Fruit fly (Drosophila melanogaster) Kc167 (cell line): ENCODE measurements around the gene CG10097.
A peak's percentile ranks its signal among the peaks of the same experiment; 100 is the strongest.

Experiments
- Myc ChIP-seq: fragments of >200 bp; optimal IDR thresholded peaks from 2 replicates; lab custom pipeline; 2017; ENCODE audit warnings: missing external identifiers
- Sin3A ChIP-seq: fragments of >200 bp; optimal IDR thresholded peaks from 2 replicates; lab custom pipeline; 2018; ENCODE audit warnings: missing external identifiers
- h ChIP-seq: fragments of >200 bp; optimal IDR thresholded peaks from 3 replicates; lab custom pipeline; 2018; ENCODE audit warnings: missing external identifiers
- insv ChIP-seq: fragments of >200 bp; optimal IDR thresholded peaks from 3 replicates; lab custom pipeline; 2018; ENCODE audit warnings: missing external identifiers
- psq ChIP-seq: fragments of >200 bp; optimal IDR thresholded peaks from 2 replicates; lab custom pipeline; 2017; ENCODE audit warnings: missing external identifiers
- ttk ChIP-seq: sonication (Bioruptor generic); optimal IDR thresholded peaks from 2 replicates; lab custom pipeline; 2017; ENCODE audit warnings: missing external identifiers

The CG10097 gene

dm6 chr3R:12429120-12429610, 33.4 kb upstream of the CG10097 start, which contains the start of the genes CG5641 and CG5245:
Gene CG5641 (minus strand): TSS chr3R:12429282.
Gene CG5245 (plus strand): TSS chr3R:12429560.
- TF ChIP-seq ttk (lab: Kevin White, UChicago) (no peak), Sin3A (lab: Kevin White, UChicago) (no peak)

DNA sequence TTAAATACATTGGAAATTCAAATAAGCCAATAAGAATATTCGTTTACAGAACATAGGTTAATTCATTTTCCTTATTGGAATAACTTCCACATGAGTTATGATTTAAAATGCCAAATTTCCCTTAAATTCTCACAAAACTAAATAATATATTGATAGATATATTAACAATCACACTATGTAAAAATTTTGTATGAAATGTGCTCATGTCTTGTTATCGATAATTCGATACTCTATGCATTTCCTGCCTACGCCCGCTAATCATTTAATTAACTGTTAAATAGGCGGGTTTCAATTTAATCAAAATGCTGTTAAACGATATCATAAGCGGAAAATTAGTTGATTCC, 30.5 kb upstream of the CG10097 start, which contains the start of gene NANS:
TSS of gene NANS (plus strand) at position 269 of the 344 bp plus-strand sequence.
- TF ChIP-seq psq, result no peak
- no peak for TF ChIP-seq Myc (lab: Kevin White, UChicago)
- TF ChIP-seq ttk (lab: Kevin White, UChicago), result no peak
- TF ChIP-seq insv, result no peak
- TF ChIP-seq Sin3A (lab: Kevin White, UChicago), result no peak
- no peak for TF ChIP-seq h (lab: Kevin White, UChicago)

- TF ChIP-seq h (lab: Kevin White, UChicago), result no peak
- peak; percentile 32 for TF ChIP-seq Sin3A (lab: Kevin White, UChicago)
- TF ChIP-seq insv, result no peak
- TF ChIP-seq psq, result peak; percentile 100
- TF ChIP-seq Myc (lab: Kevin White, UChicago), result no peak
- no peak for TF ChIP-seq ttk (lab: Kevin White, UChicago)
These were observed 29.9 kb upstream of the CG10097 start, which contains the start of gene Pp1-87B for dm6 chr3R:12425510-12426309. Gene Pp1-87B (minus strand): TSS chr3R:12425917.

DNA sequence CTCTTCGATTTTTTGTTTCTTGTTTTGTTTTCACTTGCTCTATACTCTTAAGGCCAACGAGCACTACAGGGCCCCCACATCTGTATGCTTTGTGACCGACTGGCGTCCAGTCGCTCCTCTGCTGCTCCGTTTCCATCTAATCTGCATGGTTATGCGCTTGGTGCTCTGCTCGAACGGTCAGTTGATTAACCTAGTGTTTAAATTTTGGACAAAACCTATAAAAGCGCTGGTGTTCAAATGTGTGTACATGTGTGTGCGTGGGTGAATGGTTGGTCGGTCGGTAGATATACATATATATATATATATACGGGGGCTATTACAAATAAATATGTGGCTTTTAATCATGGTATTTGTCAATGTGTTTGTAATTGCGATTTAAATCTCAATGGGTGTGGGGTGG, 28.2 kb upstream of the CG10097 start:
- TF ChIP-seq insv, result no peak
- TF ChIP-seq h (lab: Kevin White, UChicago), result no peak

DNA sequence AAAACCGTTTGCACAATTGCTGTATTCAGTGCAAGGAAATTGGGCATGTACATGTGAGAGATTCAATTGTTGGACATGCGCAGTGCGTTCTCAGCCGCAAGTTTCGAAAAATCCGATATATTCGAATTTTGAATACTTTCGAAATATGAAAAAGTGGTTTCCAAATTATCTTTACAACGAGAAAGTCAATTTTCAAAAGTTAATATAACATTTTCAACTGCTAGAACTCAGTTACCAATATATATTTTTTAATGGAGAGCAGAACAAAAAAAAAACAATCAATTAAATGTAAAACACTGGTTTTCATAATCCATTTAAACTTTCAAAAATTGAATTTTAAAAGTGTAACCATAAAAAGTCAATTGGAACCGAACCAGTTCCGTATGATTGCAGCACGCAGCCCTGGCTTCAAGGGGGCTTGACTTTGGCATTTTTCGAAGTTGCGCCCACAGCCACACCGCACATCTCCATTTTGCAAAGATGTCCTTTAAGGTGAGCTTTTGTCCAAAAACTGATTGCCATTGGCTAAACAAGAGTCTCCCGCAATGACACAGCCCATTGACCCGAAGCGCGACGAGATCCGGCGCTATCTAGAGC, 26.7 kb upstream of the CG10097 start, which contains the start of the genes Scgbeta and CG17202:
TSS of gene Scgbeta (minus strand) at position 51 of the 597 bp plus-strand sequence.
TSS of gene CG17202 (plus strand) at position 390 of the 597 bp plus-strand sequence.
- no peak for TF ChIP-seq h (lab: Kevin White, UChicago)
- TF ChIP-seq insv, result no peak
- no peak for TF ChIP-seq Myc (lab: Kevin White, UChicago)
- TF ChIP-seq ttk (lab: Kevin White, UChicago), result no peak
- TF ChIP-seq psq, result no peak
- no peak for TF ChIP-seq Sin3A (lab: Kevin White, UChicago)

dm6 chr3R:12413274-12413958, 17.6 kb upstream of the CG10097 start, which contains the start of the genes Dip-C and pps:
Gene Dip-C (minus strand): TSS chr3R:12413759.
Gene pps (plus strand): TSS chr3R:12413828.
- no peak for TF ChIP-seq h (lab: Kevin White, UChicago)
- TF ChIP-seq Sin3A (lab: Kevin White, UChicago), result no peak
- TF ChIP-seq psq, result no peak
- TF ChIP-seq ttk (lab: Kevin White, UChicago), result no peak
- TF ChIP-seq Myc (lab: Kevin White, UChicago), result no peak
- no peak for TF ChIP-seq insv

DNA sequence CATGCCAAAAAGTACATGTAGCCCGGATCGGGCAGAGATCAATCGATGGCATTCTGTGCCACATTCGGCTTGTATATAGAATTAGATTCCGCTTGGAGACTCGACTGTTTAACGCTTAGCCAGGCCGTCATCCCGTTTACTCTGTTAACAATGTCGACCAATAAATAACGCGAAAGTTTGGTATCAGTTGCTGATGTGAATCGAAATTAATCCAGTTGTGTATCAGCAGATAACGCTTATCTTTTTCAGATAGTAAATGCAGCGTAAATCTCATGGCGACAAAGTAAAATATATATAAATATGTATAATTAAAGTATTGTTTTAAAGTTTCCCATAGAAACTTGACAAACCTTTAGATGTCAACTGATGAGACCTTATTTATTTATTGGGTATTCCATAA, 15.7 kb upstream of the CG10097 start:
- no peak for TF ChIP-seq h (lab: Kevin White, UChicago)
- no peak for TF ChIP-seq Myc (lab: Kevin White, UChicago)
- TF ChIP-seq Sin3A (lab: Kevin White, UChicago), result no peak
- no peak for TF ChIP-seq ttk (lab: Kevin White, UChicago)
- TF ChIP-seq insv, result no peak
- TF ChIP-seq psq, result no peak

DNA sequence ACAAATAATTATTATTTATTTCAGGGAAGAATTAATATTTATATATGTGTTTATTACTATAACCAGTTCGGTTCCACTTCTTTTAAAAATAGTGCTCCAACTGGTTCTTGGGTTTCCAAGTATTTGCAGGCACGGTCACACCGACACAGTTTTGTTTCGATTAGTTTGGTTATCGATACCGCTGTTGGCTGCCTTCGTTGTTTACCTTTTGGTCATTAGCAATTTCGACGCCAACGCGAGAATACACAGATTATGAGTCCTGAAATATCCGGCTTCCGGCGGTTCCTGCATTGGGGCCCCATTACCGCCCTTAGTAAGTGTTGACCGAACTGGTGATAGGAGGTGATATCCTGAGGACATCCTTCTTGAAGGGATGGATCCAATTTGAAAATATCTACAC, 12.4 kb upstream of the CG10097 start, which contains the start of gene CG5196:
TSS of gene CG5196 (plus strand) at position 157 of the 400 bp plus-strand sequence.
- TF ChIP-seq h (lab: Kevin White, UChicago) (no peak), insv (no peak), Sin3A (lab: Kevin White, UChicago) (no peak), Myc (lab: Kevin White, UChicago) (no peak), psq (no peak), ttk (lab: Kevin White, UChicago) (no peak)

DNA sequence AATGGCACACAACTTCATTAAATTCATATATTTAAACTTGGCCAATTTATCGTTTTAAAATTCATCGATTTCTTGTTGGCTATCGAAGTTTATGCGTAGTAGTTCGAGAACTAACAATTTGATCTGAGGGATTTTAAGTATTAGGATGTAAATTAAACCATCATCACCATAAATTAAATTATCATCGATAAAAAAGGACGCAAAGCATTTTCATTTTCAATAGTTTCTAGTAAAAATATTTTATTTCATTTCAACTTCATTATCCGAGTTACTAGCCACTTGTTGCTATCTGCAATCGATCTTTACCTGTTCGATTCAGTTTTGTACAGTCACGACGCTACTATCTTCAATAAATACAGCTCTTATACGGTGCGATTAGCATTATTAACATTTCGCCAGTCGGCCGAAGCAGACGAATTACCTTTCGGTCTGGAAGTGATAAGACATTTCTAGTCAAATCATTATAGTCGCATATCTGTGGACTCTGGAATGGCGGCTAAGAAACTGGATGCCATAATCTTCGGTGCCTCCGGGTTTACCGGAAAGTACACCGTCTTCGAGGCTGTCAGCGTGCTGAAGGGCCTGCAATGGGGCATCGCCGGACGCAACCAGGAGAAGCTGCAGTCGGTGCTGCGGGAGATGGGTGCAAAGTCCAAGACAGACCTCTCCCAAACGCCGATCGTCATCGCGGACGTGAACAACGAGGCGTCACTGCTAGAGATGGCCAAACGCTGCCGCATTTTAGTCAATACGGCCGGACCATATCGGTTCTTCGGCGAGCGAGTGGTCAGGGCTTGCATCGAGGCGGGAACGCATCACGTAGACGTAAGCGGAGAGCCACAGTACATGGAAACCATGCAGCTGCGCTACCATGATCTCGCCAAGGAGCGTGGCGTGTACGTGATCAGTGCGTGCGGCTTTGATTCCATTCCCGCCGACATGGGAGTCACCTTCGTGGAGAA, 10.7 kb upstream of the CG10097 start, which contains the start of gene CG5167:
TSS of gene CG5167 (plus strand) at position 298 of the 962 bp plus-strand sequence.
- no peak for TF ChIP-seq psq
- no peak for TF ChIP-seq ttk (lab: Kevin White, UChicago)
- TF ChIP-seq Myc (lab: Kevin White, UChicago), result no peak
- no peak for TF ChIP-seq insv
- TF ChIP-seq Sin3A (lab: Kevin White, UChicago), result no peak
- TF ChIP-seq h (lab: Kevin White, UChicago), result no peak

DNA sequence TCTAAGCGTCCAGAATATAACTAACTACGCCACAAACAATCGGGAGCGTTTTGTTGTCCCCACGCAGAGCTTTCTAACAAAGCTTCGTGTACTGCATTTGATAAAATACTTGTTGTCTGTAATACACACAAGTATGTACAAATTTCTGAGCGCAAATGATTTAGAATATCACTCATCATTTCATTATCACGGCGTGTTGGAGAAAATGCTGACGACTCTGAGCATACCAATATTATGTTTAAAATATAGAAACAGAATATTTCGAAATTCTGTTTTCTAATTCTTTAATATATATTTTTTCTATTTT, 10.1 kb upstream of the CG10097 start, which contains the start of gene Cyp9f2:
TSS of gene Cyp9f2 (minus strand) at position 101 of the 307 bp plus-strand sequence.
- TF ChIP-seq h (lab: Kevin White, UChicago) (no peak), insv (no peak), Myc (lab: Kevin White, UChicago) (no peak), psq (no peak), ttk (lab: Kevin White, UChicago) (no peak), Sin3A (lab: Kevin White, UChicago) (no peak)

DNA sequence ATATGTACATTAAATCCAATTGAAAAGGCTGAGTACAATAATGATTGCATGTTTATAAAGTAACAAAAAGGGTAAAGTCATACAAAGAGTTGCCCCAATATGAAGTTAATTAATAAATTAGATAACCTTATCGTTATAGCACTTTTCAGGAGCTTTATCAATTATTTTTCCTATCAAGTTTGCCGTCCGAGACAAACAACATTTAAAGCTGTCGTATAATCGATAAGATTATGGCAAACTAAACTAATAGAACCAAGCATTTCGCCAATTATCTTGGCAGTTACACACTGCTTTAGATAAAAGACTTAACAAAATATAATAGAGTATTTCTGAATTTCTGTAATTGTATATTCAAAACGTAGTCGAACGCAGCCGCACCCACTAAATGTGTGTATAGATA, 9.4 kb upstream of the CG10097 start:
- TF ChIP-seq insv (no peak), ttk (lab: Kevin White, UChicago) (no peak), Sin3A (lab: Kevin White, UChicago) (no peak), psq (no peak), h (lab: Kevin White, UChicago) (no peak), Myc (lab: Kevin White, UChicago) (no peak)
